Worm (Caenorhabditis elegans) whole organism, L4 larva: Measurements from ENCODE around the gene nhr-233.
"Not testable (repeated sequence)": the region's sequence is repeated elsewhere in the genome, so short reads cannot be mapped to it uniquely, and the experiment has no call there.

ENCODE experiments used
- F10B5.3 ChIP-seq: sonication (generic microtip); optimal IDR thresholded peaks from 2 replicates; lab custom pipeline; 2016; ENCODE audit warnings: mild to moderate bottlenecking, missing genetic modification characterization, missing compliant biosample characterization
- F37D6.2 ChIP-seq: sonication (generic microtip); optimal IDR thresholded peaks from 2 replicates; lab custom pipeline; 2016; ENCODE audit warnings: mild to moderate bottlenecking, missing genetic modification characterization, missing compliant biosample characterization
- F49E8.2 ChIP-seq: sonication (generic microtip); optimal IDR thresholded peaks from 2 replicates; lab custom pipeline; 2016; ENCODE audit warnings: missing compliant biosample characterization, mild to moderate bottlenecking, missing genetic modification characterization, borderline replicate concordance
- Y105C5A.15 ChIP-seq: fragments of 200-800 bp; sonication (Bioruptor generic); IDR thresholded peaks from 2 replicates; pipeline ENCODE4 v1.3.6; 2022; ENCODE audit warnings: missing genetic modification characterization, missing compliant biosample characterization
- ZK337.2 ChIP-seq: fragments of 200-800 bp; sonication (Bioruptor generic); IDR thresholded peaks from 2 replicates; pipeline ENCODE4 v1.3.6; 2022; ENCODE audit warnings: missing genetic modification reagents, missing genetic modification characterization, missing compliant biosample characterization
- aly-2 ChIP-seq: sonication (generic microtip); optimal IDR thresholded peaks from 2 replicates; lab custom pipeline; 2018; ENCODE audit warnings: missing biosample characterization, missing genetic modification characterization
- ama-1 ChIP-seq: fragments of 150-350 bp; optimal IDR thresholded peaks from 2 replicates; lab custom pipeline; 2014; ENCODE audit warnings: inconsistent platforms, mixed read lengths
- attf-4 ChIP-seq: sonication (generic microtip); optimal IDR thresholded peaks from 3 replicates; lab custom pipeline; 2017; ENCODE audit warnings: missing biosample characterization, missing genetic modification characterization
- ceh-44 ChIP-seq: fragments of 200-800 bp; sonication (Bioruptor generic); IDR thresholded peaks from 2 replicates; pipeline ENCODE4 v1.3.6; 2022; ENCODE audit warnings: missing genetic modification reagents, missing genetic modification characterization, missing compliant biosample characterization
- ctbp-1 ChIP-seq: fragments of 200-800 bp; sonication (Bioruptor generic); IDR thresholded peaks from 2 replicates; pipeline ENCODE4 v1.3.6; 2022; ENCODE audit warnings: missing genetic modification reagents, missing genetic modification characterization, missing compliant biosample characterization
- daf-19 ChIP-seq: fragments of 200-800 bp; sonication (Bioruptor generic); conservative IDR thresholded peaks from 2 replicates; pipeline ENCODE4 v1.3.6; 2022; ENCODE audit warnings: missing genetic modification characterization, missing compliant biosample characterization
- dmd-6 ChIP-seq: fragments of 200-800 bp; sonication (Bioruptor generic); IDR thresholded peaks from 2 replicates; pipeline ENCODE4 v1.3.6; 2022; ENCODE audit warnings: missing genetic modification reagents, missing genetic modification characterization, missing compliant biosample characterization
- duxl-1 ChIP-seq: sonication (generic microtip); optimal IDR thresholded peaks from 2 replicates; lab custom pipeline; 2016; ENCODE audit warnings: mild to moderate bottlenecking, missing genetic modification characterization, moderate library complexity, missing compliant biosample characterization; ENCODE audit not compliant: poor library complexity
- dve-1 ChIP-seq: sonication (generic microtip); optimal IDR thresholded peaks from 2 replicates; lab custom pipeline; 2017; ENCODE audit warnings: antibody characterized with exemption, mild to moderate bottlenecking, missing genetic modification characterization, missing compliant biosample characterization; ENCODE audit not compliant: insufficient read depth
- egl-43 ChIP-seq: fragments of 200-800 bp; sonication (Bioruptor generic); IDR thresholded peaks from 2 replicates; pipeline ENCODE4 v1.3.6; 2022; ENCODE audit warnings: missing genetic modification reagents, missing genetic modification characterization, missing compliant biosample characterization
- hlh-11 ChIP-seq: fragments of 200-800 bp; sonication (Bioruptor generic); optimal IDR thresholded peaks from 2 replicates; lab custom pipeline; 2018; ENCODE audit warnings: mild to moderate bottlenecking, missing genetic modification characterization, missing compliant biosample characterization
- hmg-1.1 ChIP-seq: fragments of 200-800 bp; sonication (Bioruptor generic); IDR thresholded peaks from 2 replicates; pipeline ENCODE4 v1.3.6; 2022; ENCODE audit warnings: missing genetic modification reagents, missing genetic modification characterization, missing compliant biosample characterization
- lim-7 ChIP-seq: fragments of 200-800 bp; sonication (Bioruptor generic); IDR thresholded peaks from 2 replicates; pipeline ENCODE4 v1.3.6; 2022; ENCODE audit warnings: missing genetic modification characterization, missing compliant biosample characterization
- lin-13 ChIP-seq: fragments of 150-350 bp; optimal IDR thresholded peaks from 2 replicates; lab custom pipeline; 2014; ENCODE audit warnings: missing biosample characterization, missing genetic modification reagents, missing genetic modification characterization
- lin-38 ChIP-seq: fragments of 200-800 bp; sonication (Bioruptor generic); IDR thresholded peaks from 2 replicates; pipeline ENCODE4 v1.3.6; 2022; ENCODE audit warnings: missing genetic modification reagents, missing genetic modification characterization, missing compliant biosample characterization
- lin-39 ChIP-seq: fragments of 150-350 bp; optimal IDR thresholded peaks from 2 replicates; lab custom pipeline; 2014; ENCODE audit warnings: missing biosample characterization, missing genetic modification reagents, missing genetic modification characterization
- madf-5 ChIP-seq, 2 experiments: fragments of 200-800 bp; sonication (Bioruptor generic); IDR thresholded peaks; 2 replicates each; pipeline ENCODE4 v1.3.6; 2022; ENCODE audit warnings: missing compliant biosample characterization in 2 of 2, missing genetic modification characterization in 2 of 2
- madf-9 ChIP-seq: fragments of 200-800 bp; sonication (Bioruptor generic); conservative IDR thresholded peaks from 2 replicates; pipeline ENCODE4 v1.3.6; 2022; ENCODE audit warnings: missing genetic modification reagents, missing genetic modification characterization, missing compliant biosample characterization
- mes-2 ChIP-seq: sonication (generic microtip); optimal IDR thresholded peaks from 2 replicates; lab custom pipeline; 2016; ENCODE audit warnings: missing genotype, mild to moderate bottlenecking, missing genetic modification characterization, missing compliant biosample characterization; ENCODE audit not compliant: poor library complexity, severe bottlenecking
- nhr-10 ChIP-seq: fragments of 150-350 bp; optimal IDR thresholded peaks from 2 replicates; lab custom pipeline; 2014; ENCODE audit warnings: missing biosample characterization, missing genetic modification characterization
- nhr-102 ChIP-seq: sonication (generic microtip); optimal IDR thresholded peaks from 2 replicates; lab custom pipeline; 2016; ENCODE audit warnings: mild to moderate bottlenecking, missing genetic modification characterization, moderate library complexity, missing compliant biosample characterization
- nhr-28 ChIP-seq: fragments of 150-350 bp; optimal IDR thresholded peaks from 2 replicates; lab custom pipeline; 2014; ENCODE audit warnings: missing biosample characterization, missing genetic modification characterization
- nhr-41 ChIP-seq: fragments of 200-800 bp; sonication (Bioruptor generic); IDR thresholded peaks from 2 replicates; pipeline ENCODE4 v1.3.6; 2022; ENCODE audit warnings: missing genetic modification reagents, missing genetic modification characterization, missing compliant biosample characterization
- nhr-48 ChIP-seq: sonication (generic microtip); optimal IDR thresholded peaks from 2 replicates; lab custom pipeline; 2016; ENCODE audit warnings: mild to moderate bottlenecking, missing genetic modification characterization, missing compliant biosample characterization
- pha-4 ChIP-seq, 2 experiments: fragments of 150-350 bp in 1 of 2; fragments of 200-800 bp in 1 of 2; sonication (Bioruptor generic) in 1 of 2; IDR thresholded peaks in 1 of 2; optimal IDR thresholded peaks in 1 of 2; 2 replicates each; pipeline versions ENCODE4 v1.3.6 to Lab custom; 2014 to 2022; ENCODE audit warnings: missing genetic modification characterization in 2 of 2, missing genetic modification reagents in 2 of 2, missing biosample characterization in 1 of 2, missing compliant biosample characterization in 1 of 2
- php-3 ChIP-seq: fragments of 200-800 bp; sonication (Bioruptor generic); IDR thresholded peaks from 2 replicates; pipeline ENCODE4 v1.3.6; 2022; ENCODE audit warnings: missing genetic modification reagents, missing genetic modification characterization, missing compliant biosample characterization
- set-16 ChIP-seq: fragments of 200-800 bp; sonication (Bioruptor generic); IDR thresholded peaks from 2 replicates; pipeline ENCODE4 v1.3.6; 2022; ENCODE audit warnings: missing genetic modification reagents, missing genetic modification characterization, missing compliant biosample characterization
- tra-1 ChIP-seq: fragments of 200-800 bp; sonication (Bioruptor generic); IDR thresholded peaks from 2 replicates; pipeline ENCODE4 v1.3.6; 2022; ENCODE audit warnings: missing genetic modification reagents, missing genetic modification characterization, missing compliant biosample characterization
- unc-130 ChIP-seq: sonication (generic microtip); optimal IDR thresholded peaks from 2 replicates; lab custom pipeline; 2016; ENCODE audit warnings: missing genetic modification reagents, missing genetic modification characterization, missing compliant biosample characterization
- vab-7 ChIP-seq: fragments of 200-800 bp; sonication (Bioruptor generic); IDR thresholded peaks from 2 replicates; pipeline ENCODE4 v1.3.6; 2022; ENCODE audit warnings: missing genetic modification reagents, missing genetic modification characterization, missing compliant biosample characterization
- zag-1 ChIP-seq: fragments of 150-350 bp; optimal IDR thresholded peaks from 2 replicates; lab custom pipeline; 2014; ENCODE audit warnings: missing biosample characterization, missing genetic modification characterization
- zfp-3 ChIP-seq: fragments of 200-800 bp; sonication (Bioruptor generic); conservative IDR thresholded peaks from 2 replicates; pipeline ENCODE4 v1.3.6; 2022; ENCODE audit warnings: missing genetic modification reagents, missing genetic modification characterization, missing compliant biosample characterization
- zip-11 ChIP-seq: fragments of 200-800 bp; sonication (Bioruptor generic); IDR thresholded peaks from 2 replicates; pipeline ENCODE4 v1.3.6; 2022; ENCODE audit warnings: missing genetic modification characterization, missing compliant biosample characterization
- zip-2 ChIP-seq: fragments of 150-350 bp; optimal IDR thresholded peaks from 2 replicates; lab custom pipeline; 2014; ENCODE audit warnings: missing biosample characterization, missing genetic modification characterization
- ztf-11 ChIP-seq: fragments of 150-350 bp; optimal IDR thresholded peaks from 2 replicates; lab custom pipeline; 2014; ENCODE audit warnings: missing biosample characterization, missing genetic modification characterization

Gene nhr-233

ce11 chrV:16552929-16553328, 17.7 kb downstream of the nhr-233 start, which contains the start of gene Y32B12B.4 (continued):
- TF ChIP-seq dve-1 (tag; lab: Kevin White, UChicago) (no peak), hmg-1.1 (GFP tag; lab: Robert Waterston, UW) (no peak), madf-5 (GFP tag; IDR thresholded peaks at IDR 0.05; lab: Robert Waterston, UW) (no peak), dmd-6 (GFP tag; lab: Robert Waterston, UW) (no peak), lin-13 (no peak), F37D6.2 (no peak), egl-43 (0 out of 2 replicates have a peak, but pooled peaks have one; percentile 4), zag-1 (tag; lab: Kevin White, UChicago) (no peak)

- TF ChIP-seq aly-2 (tag; lab: Kevin White, UChicago) = no peak
- no peak for TF ChIP-seq zfp-3
- TF ChIP-seq ama-1 = no peak
- no peak for TF ChIP-seq zip-11 (GFP tag; lab: Robert Waterston, UW)
- TF ChIP-seq madf-9 (GFP tag; lab: Robert Waterston, UW) = no peak
- no peak for TF ChIP-seq lim-7 (GFP tag; lab: Robert Waterston, UW)
- no peak for TF ChIP-seq Y105C5A.15 (GFP tag; lab: Robert Waterston, UW)
- no peak for TF ChIP-seq ZK337.2 (GFP tag; lab: Robert Waterston, UW)
- no peak for TF ChIP-seq lin-39 (tag; lab: Kevin White, UChicago)
- TF ChIP-seq, all 104 proteins: peak for 0
These were observed 19.9 kb downstream of the nhr-233 start, which contains the start of gene srbc-65 for ce11 chrV:16550680-16551079. srbc-65 (plus strand) TSS chrV:16550980.

- TF ChIP-seq pha-4 (GFP tag; IDR thresholded peaks at IDR 0.05; lab: Robert Waterston, UW) = 0 out of 2 replicates have a peak, but pooled peaks have one; percentile 19
- TF ChIP-seq pha-4 (tag; optimal IDR thresholded peaks at IDR 0.05; lab: Kevin White, UChicago) = not testable (repeated sequence)
These were observed 22.5 kb downstream of the nhr-233 start for ce11 chrV:16548013-16548655.

- no peak for TF ChIP-seq nhr-48 (tag; lab: Kevin White, UChicago)
- TF ChIP-seq lin-38 = 0 out of 2 replicates have a peak, but pooled peaks have one; percentile 19
- TF ChIP-seq, all 104 proteins: peak for 1
These were observed 29.9 kb downstream of the nhr-233 start for ce11 chrV:16540657-16541056.

ce11 chrV:16539666-16540065, 30.9 kb downstream of the nhr-233 start:
- no peak for TF ChIP-seq zip-2 (tag; lab: Kevin White, UChicago)
- no peak for TF ChIP-seq set-16
- no peak for TF ChIP-seq nhr-10 (tag; lab: Kevin White, UChicago)
- TF ChIP-seq lin-38 = no peak
- TF ChIP-seq nhr-102 (tag; lab: Kevin White, UChicago) = no peak
- no peak for TF ChIP-seq tra-1 (GFP tag; lab: Robert Waterston, UW)
- TF ChIP-seq ceh-44 (GFP tag; lab: Robert Waterston, UW) = no peak
- no peak for TF ChIP-seq nhr-28 (tag; lab: Kevin White, UChicago)
- TF ChIP-seq, all 104 proteins: peak for 0

- no peak for TF ChIP-seq dve-1 (tag; lab: Kevin White, UChicago)
- peak; percentile 75 for TF ChIP-seq mes-2
- TF ChIP-seq ztf-11 (tag; lab: Kevin White, UChicago) = no peak
- no peak for TF ChIP-seq daf-19 (GFP tag; lab: Robert Waterston, UW)
- peak; percentile 12; the same call in 1 of the 2 replicates for TF ChIP-seq php-3 (GFP tag; lab: Robert Waterston, UW)
- no peak for TF ChIP-seq vab-7 (GFP tag; lab: Robert Waterston, UW)
- peak; percentile 82 for TF ChIP-seq unc-130 (GFP tag; lab: Kevin White, UChicago)
- no peak for TF ChIP-seq attf-4 (tag; lab: Kevin White, UChicago)
- TF ChIP-seq F49E8.2 (tag; lab: Kevin White, UChicago) = peak; percentile 18
- TF ChIP-seq F10B5.3 = no peak
- TF ChIP-seq nhr-41 (GFP tag; lab: Robert Waterston, UW) = no peak
- TF ChIP-seq lin-38 = peak; percentile 88
- TF ChIP-seq F37D6.2 = no peak
- peak; percentile 56 for TF ChIP-seq duxl-1 (tag; lab: Kevin White, UChicago)
- TF ChIP-seq ctbp-1 (GFP tag; lab: Robert Waterston, UW) = peak; percentile 36; the same call in 1 of the 2 replicates
- peak; percentile 49 for TF ChIP-seq hlh-11 (tag; lab: Kevin White, UChicago)
These were observed 32.6 kb downstream of the nhr-233 start, which contains the start of gene Y32B12B.2 for ce11 chrV:16537908-16538446. Y32B12B.2 (plus strand) TSS chrV:16538396.
